Worm (Caenorhabditis elegans) whole organism, L4 larva: ENCODE data around the gene clec-5.

Experiments used
- ceh-82 ChIP-seq: sonication (generic microtip); optimal IDR thresholded peaks from 2 replicates; lab custom pipeline; 2017; ENCODE audit warnings: missing biosample characterization, missing genetic modification characterization
- egl-27 ChIP-seq: sonication (generic microtip); optimal IDR thresholded peaks from 3 replicates; lab custom pipeline; 2017; ENCODE audit warnings: missing biosample characterization, missing genetic modification reagents, missing genetic modification characterization
- jun-1 ChIP-seq: fragments of 150-350 bp; optimal IDR thresholded peaks from 2 replicates; lab custom pipeline; 2014; ENCODE audit warnings: missing biosample characterization, missing genetic modification reagents, missing genetic modification characterization
- mdl-1 ChIP-seq, 2 experiments: fragments of 150-350 bp in 1 of 2; sonication (generic microtip) in 1 of 2; optimal IDR thresholded peaks; 2 replicates each; lab custom pipeline; 2014 to 2017; ENCODE audit warnings: missing biosample characterization in 2 of 2, missing genetic modification characterization in 2 of 2
- mxl-2 ChIP-seq: fragments of 200-800 bp; sonication (Bioruptor generic); conservative IDR thresholded peaks from 2 replicates; pipeline ENCODE4 v1.3.6; 2022; ENCODE audit warnings: missing genetic modification reagents, missing genetic modification characterization, missing compliant biosample characterization
- nhr-11 ChIP-seq: fragments of 150-350 bp; optimal IDR thresholded peaks from 2 replicates; lab custom pipeline; 2014; ENCODE audit warnings: missing biosample characterization, missing genetic modification characterization
- nhr-25 ChIP-seq: sonication (generic microtip); optimal IDR thresholded peaks from 2 replicates; lab custom pipeline; 2017; ENCODE audit warnings: missing genetic modification characterization, mild to moderate bottlenecking, missing compliant biosample characterization, antibody characterized with exemption, moderate library complexity, borderline replicate concordance; ENCODE audit not compliant: insufficient read depth
- nhr-76 ChIP-seq: fragments of 150-350 bp; optimal IDR thresholded peaks from 2 replicates; lab custom pipeline; 2014; ENCODE audit warnings: missing biosample characterization, missing genetic modification characterization
- unc-62 ChIP-seq, 3 experiments: fragments of 150-350 bp in 1 of 3; sonication (generic microtip); optimal IDR thresholded peaks in 2 of 3; peaks in 1 of 3; 1 replicate in 1 of 3; 2 replicates in 2 of 3; lab custom pipeline; 2014 to 2017; ENCODE audit warnings: missing biosample characterization in 3 of 3, missing genetic modification characterization in 3 of 3, missing genetic modification reagents in 3 of 3, missing genotype in 1 of 3

DNA sequence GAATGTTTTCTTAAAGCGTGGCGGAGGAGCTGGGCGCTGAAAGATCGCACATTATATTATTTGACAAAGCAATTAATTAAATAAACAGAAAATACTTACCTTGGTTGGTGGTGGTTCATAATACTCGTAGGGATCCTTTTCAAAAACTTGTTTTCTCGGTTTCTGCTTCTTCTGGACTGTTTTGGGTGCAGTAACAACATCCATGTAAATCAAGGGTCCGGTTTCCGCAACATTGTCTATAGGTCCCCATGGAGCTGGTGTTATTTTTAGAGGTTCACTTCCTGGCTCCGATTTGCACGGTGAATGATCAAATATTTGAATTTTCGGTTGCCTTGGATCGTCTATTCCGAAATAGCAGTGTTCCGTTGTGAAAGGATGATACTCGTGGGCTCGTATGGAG, 40.7 kb upstream of the clec-5 start:
- TF ChIP-seq nhr-76 (tag; lab: Kevin White, UChicago), result no peak
- TF ChIP-seq mxl-2, result no peak
- TF ChIP-seq egl-27 (tag; lab: Kevin White, UChicago), result no peak
- TF ChIP-seq nhr-11 (tag; lab: Kevin White, UChicago), result no peak
- no peak for TF ChIP-seq ceh-82
- no peak for TF ChIP-seq unc-62 (GFP tag; optimal IDR thresholded peaks at IDR 0.05 in 1 of 2; lab: Kevin White, UChicago)
- TF ChIP-seq unc-62 (tag; optimal IDR thresholded peaks at IDR 0.05; lab: Kevin White, UChicago), result no peak
- TF ChIP-seq nhr-25, result no peak
- TF ChIP-seq jun-1, result no peak
- no peak for TF ChIP-seq mdl-1 (tag; optimal IDR thresholded peaks at IDR 0.05; lab: Kevin White, UChicago)
